Fruit fly (Drosophila melanogaster) whole organism, embryonic: ENCODE measurements around the gene Cpr97Ea.
A peak's percentile ranks its signal among the peaks of the same experiment; 100 is the strongest.

Experiments
- Atf6 ChIP-seq: fragments of 200-800 bp; sonication (Bioruptor generic); IDR thresholded peaks from 2 replicates; pipeline ENCODE4 v1.3.6; 2022; ENCODE audit warnings: missing biosample characterization, missing genetic modification characterization
- Blimp-1 ChIP-seq: fragments of 200-800 bp; sonication (Bioruptor generic); optimal IDR thresholded peaks from 3 replicates; lab custom pipeline; 2018; ENCODE audit warnings: missing biosample characterization, missing genetic modification characterization, mild to moderate bottlenecking, moderate library complexity, missing genetic modification reagents
- CG10321 ChIP-seq: fragments of 200-800 bp; sonication (Bioruptor generic); IDR thresholded peaks from 2 replicates; pipeline ENCODE4 v1.3.6; 2022; ENCODE audit warnings: missing biosample characterization, missing genetic modification characterization
- CG12659 ChIP-seq: fragments of 200-800 bp; sonication (Bioruptor generic); optimal IDR thresholded peaks from 3 replicates; lab custom pipeline; 2017; ENCODE audit warnings: mild to moderate bottlenecking, missing biosample characterization, missing genetic modification reagents, missing genetic modification characterization
- CG2120 ChIP-seq: fragments of 200-800 bp; sonication (Bioruptor generic); optimal IDR thresholded peaks from 3 replicates; lab custom pipeline; 2016; ENCODE audit warnings: missing biosample characterization, missing genetic modification characterization
- CG2199 ChIP-seq: fragments of 200-800 bp; sonication (Bioruptor generic); IDR thresholded peaks from 3 replicates; pipeline ENCODE4 v1.3.6; 2022; ENCODE audit warnings: missing biosample characterization, missing genetic modification characterization
- CG31365 ChIP-seq: fragments of 200-800 bp; sonication (Bioruptor generic); optimal IDR thresholded peaks from 2 replicates; lab custom pipeline; 2018; ENCODE audit warnings: missing biosample characterization, mild to moderate bottlenecking, missing genetic modification characterization
- CG4360 ChIP-seq: fragments of 200-800 bp; sonication (Bioruptor generic); IDR thresholded peaks from 2 replicates; pipeline ENCODE4 v1.3.6; 2022; ENCODE audit warnings: missing biosample characterization, missing genetic modification characterization
- CG5953 ChIP-seq: fragments of 200-800 bp; sonication (Bioruptor generic); IDR thresholded peaks from 2 replicates; pipeline ENCODE4 v1.3.6; 2022; ENCODE audit warnings: missing biosample characterization, missing genetic modification characterization
- CG7786 ChIP-seq: fragments of 200-800 bp; sonication (Bioruptor generic); optimal IDR thresholded peaks from 2 replicates; lab custom pipeline; 2016; ENCODE audit warnings: missing biosample characterization, missing genetic modification characterization
- CHES-1-like ChIP-seq: fragments of 200-800 bp; sonication (Bioruptor generic); optimal IDR thresholded peaks from 2 replicates; lab custom pipeline; 2016; ENCODE audit warnings: missing biosample characterization, missing genetic modification characterization
- Chrac-16 ChIP-seq: fragments of 200-800 bp; sonication (Bioruptor generic); optimal IDR thresholded peaks from 3 replicates; lab custom pipeline; 2016; ENCODE audit warnings: missing biosample characterization, missing genetic modification characterization
- Dll ChIP-seq: fragments of 200-800 bp; sonication (Bioruptor generic); IDR thresholded peaks from 4 replicates; pipeline ENCODE4 v1.3.6; 2022; ENCODE audit warnings: missing biosample characterization, missing genetic modification characterization; ENCODE audit not compliant: partially characterized antibody
- Eip74EF ChIP-seq, 2 experiments: fragments of 200-800 bp in 1 of 2; fragments of >200 bp in 1 of 2; sonication (Bioruptor generic) in 1 of 2; optimal IDR thresholded peaks; 2 replicates each; lab custom pipeline; 2017 to 2019; ENCODE audit warnings: missing biosample characterization in 2 of 2, missing genetic modification characterization in 2 of 2, mild to moderate bottlenecking in 1 of 2, moderate library complexity in 1 of 2
- Hr78 ChIP-seq, 2 experiments: fragments of 200-800 bp in 1 of 2; fragments of >200 bp in 1 of 2; sonication (Bioruptor generic) in 1 of 2; optimal IDR thresholded peaks; 2 replicates each; lab custom pipeline; 2017 to 2019; ENCODE audit warnings: missing biosample characterization in 2 of 2, missing genetic modification characterization in 2 of 2, mild to moderate bottlenecking in 1 of 2, moderate library complexity in 1 of 2
- Hsf ChIP-seq: fragments of 200-800 bp; sonication (Bioruptor generic); optimal IDR thresholded peaks from 3 replicates; lab custom pipeline; 2016; ENCODE audit warnings: missing biosample characterization, missing genetic modification characterization
- Med ChIP-seq: fragments of 200-800 bp; sonication (Bioruptor generic); peaks from one replicate; lab custom pipeline; 2016; ENCODE audit warnings: missing biosample characterization, missing genetic modification characterization, mild to moderate bottlenecking, inconsistent platforms, moderate library complexity
- NFAT ChIP-seq: fragments of 200-800 bp; sonication (Bioruptor generic); IDR thresholded peaks from 2 replicates; pipeline ENCODE4 v1.3.6; 2022; ENCODE audit warnings: missing biosample characterization, missing genetic modification characterization
- PHDP ChIP-seq: fragments of 200-800 bp; sonication (Bioruptor generic); optimal IDR thresholded peaks from 3 replicates; lab custom pipeline; 2018; ENCODE audit warnings: missing biosample characterization, mild to moderate bottlenecking, missing genetic modification characterization, moderate library complexity
- Pdp1 ChIP-seq, 2 experiments: fragments of 200-800 bp; sonication (Bioruptor generic); optimal IDR thresholded peaks; 3 replicates each; lab custom pipeline; 2016; ENCODE audit warnings: missing biosample characterization in 2 of 2, missing genetic modification characterization in 2 of 2, mild to moderate bottlenecking in 1 of 2, moderate library complexity in 1 of 2
- Sin3A ChIP-seq: fragments of >200 bp; optimal IDR thresholded peaks from 2 replicates; lab custom pipeline; 2018
- Vsx1 ChIP-seq: fragments of 200-800 bp; sonication (Bioruptor generic); optimal IDR thresholded peaks from 2 replicates; lab custom pipeline; 2017; ENCODE audit warnings: missing biosample characterization, mild to moderate bottlenecking, missing genetic modification characterization, missing genetic modification reagents
- abd-A ChIP-seq: fragments of 200-800 bp; sonication (Bioruptor generic); optimal IDR thresholded peaks from 3 replicates; lab custom pipeline; 2019; ENCODE audit warnings: missing biosample characterization, mild to moderate bottlenecking, missing genetic modification characterization, moderate library complexity
- chinmo ChIP-seq: fragments of 200-800 bp; sonication (Bioruptor generic); IDR thresholded peaks from 4 replicates; pipeline ENCODE4 v1.3.6; 2022; ENCODE audit warnings: missing biosample characterization, missing genetic modification characterization; ENCODE audit not compliant: partially characterized antibody
- chn ChIP-seq: fragments of 200-800 bp; sonication (Bioruptor generic); optimal IDR thresholded peaks from 2 replicates; lab custom pipeline; 2016; ENCODE audit warnings: missing biosample characterization, missing genetic modification characterization
- ci ChIP-seq: fragments of 200-800 bp; sonication (Bioruptor generic); IDR thresholded peaks from 3 replicates; pipeline ENCODE4 v1.3.6; 2022; ENCODE audit warnings: missing biosample characterization, missing genetic modification characterization
- cwo ChIP-seq: fragments of 200-800 bp; sonication (Bioruptor generic); optimal IDR thresholded peaks from 3 replicates; lab custom pipeline; 2017; ENCODE audit warnings: missing biosample characterization, missing genetic modification characterization, mild to moderate bottlenecking, moderate library complexity, missing genetic modification reagents
- danr ChIP-seq: fragments of 200-800 bp; sonication (Bioruptor generic); IDR thresholded peaks from 2 replicates; pipeline ENCODE4 v1.3.6; 2022; ENCODE audit warnings: missing biosample characterization, missing genetic modification characterization
- gcm2 ChIP-seq: fragments of 200-800 bp; sonication (Bioruptor generic); optimal IDR thresholded peaks from 2 replicates; lab custom pipeline; 2016; ENCODE audit warnings: missing biosample characterization, missing genetic modification characterization
- gsb ChIP-seq: fragments of 200-800 bp; sonication (Bioruptor generic); IDR thresholded peaks from 2 replicates; pipeline ENCODE4 v1.3.6; 2022; ENCODE audit warnings: missing biosample characterization, missing genetic modification characterization
- hkb ChIP-seq, 2 experiments: fragments of 200-800 bp in 1 of 2; fragments of >200 bp in 1 of 2; sonication (Bioruptor generic) in 1 of 2; IDR thresholded peaks in 1 of 2; optimal IDR thresholded peaks in 1 of 2; 2 replicates each; pipeline versions ENCODE4 v1.3.6 to Lab custom; 2017 to 2022; ENCODE audit warnings: missing biosample characterization in 1 of 2, missing genetic modification characterization in 1 of 2
- ken ChIP-seq: fragments of 200-800 bp; sonication (Bioruptor generic); IDR thresholded peaks from 3 replicates; pipeline ENCODE4 v1.3.6; 2022; ENCODE audit warnings: missing biosample characterization, missing genetic modification characterization
- klu ChIP-seq: fragments of 200-800 bp; sonication (Bioruptor generic); IDR thresholded peaks from 2 replicates; pipeline ENCODE4 v1.3.6; 2022; ENCODE audit warnings: missing biosample characterization, missing genetic modification characterization
- maf-S ChIP-seq: fragments of 200-800 bp; sonication (Bioruptor generic); optimal IDR thresholded peaks from 2 replicates; lab custom pipeline; 2016; ENCODE audit warnings: missing biosample characterization, missing genetic modification characterization
- nau ChIP-seq: fragments of 200-800 bp; sonication (Bioruptor generic); optimal IDR thresholded peaks from 3 replicates; lab custom pipeline; 2017; ENCODE audit warnings: missing biosample characterization, mild to moderate bottlenecking, missing genetic modification characterization, missing genetic modification reagents
- onecut ChIP-seq: fragments of 200-800 bp; sonication (Bioruptor generic); IDR thresholded peaks from 2 replicates; pipeline ENCODE4 v1.3.6; 2022; ENCODE audit warnings: missing biosample characterization, missing genetic modification characterization
- pum ChIP-seq: fragments of 200-800 bp; sonication (Bioruptor generic); optimal IDR thresholded peaks from 2 replicates; lab custom pipeline; 2016; ENCODE audit warnings: missing biosample characterization, missing genetic modification characterization
- sd ChIP-seq: fragments of 200-800 bp; sonication (Bioruptor generic); optimal IDR thresholded peaks from 3 replicates; lab custom pipeline; 2018; ENCODE audit warnings: missing biosample characterization, mild to moderate bottlenecking, missing genetic modification characterization, moderate library complexity
- sr ChIP-seq: fragments of 200-800 bp; sonication (Bioruptor generic); IDR thresholded peaks from 3 replicates; pipeline ENCODE4 v1.3.6; 2022; ENCODE audit warnings: missing biosample characterization, missing genetic modification characterization
- ssp ChIP-seq: fragments of 200-800 bp; sonication (Bioruptor generic); IDR thresholded peaks from 2 replicates; pipeline ENCODE4 v1.3.6; 2022; ENCODE audit warnings: missing biosample characterization, missing genetic modification characterization
- sug ChIP-seq: fragments of 200-800 bp; optimal IDR thresholded peaks from 2 replicates; lab custom pipeline; 2019; ENCODE audit warnings: missing biosample characterization, mild to moderate bottlenecking, missing genetic modification characterization, moderate library complexity
- vvl ChIP-seq: fragments of 200-800 bp; sonication (Bioruptor generic); IDR thresholded peaks from 2 replicates; pipeline ENCODE4 v1.3.6; 2022; ENCODE audit warnings: missing biosample characterization, missing genetic modification characterization
- wor ChIP-seq: fragments of 200-800 bp; sonication (Bioruptor generic); IDR thresholded peaks from 2 replicates; pipeline ENCODE4 v1.3.6; 2022; ENCODE audit warnings: missing biosample characterization, missing genetic modification characterization
- z ChIP-seq: fragments of 200-800 bp; sonication (Bioruptor generic); IDR thresholded peaks from 3 replicates; pipeline ENCODE4 v1.3.6; 2022; ENCODE audit warnings: missing biosample characterization, missing genetic modification characterization

The Cpr97Ea gene

DNA sequence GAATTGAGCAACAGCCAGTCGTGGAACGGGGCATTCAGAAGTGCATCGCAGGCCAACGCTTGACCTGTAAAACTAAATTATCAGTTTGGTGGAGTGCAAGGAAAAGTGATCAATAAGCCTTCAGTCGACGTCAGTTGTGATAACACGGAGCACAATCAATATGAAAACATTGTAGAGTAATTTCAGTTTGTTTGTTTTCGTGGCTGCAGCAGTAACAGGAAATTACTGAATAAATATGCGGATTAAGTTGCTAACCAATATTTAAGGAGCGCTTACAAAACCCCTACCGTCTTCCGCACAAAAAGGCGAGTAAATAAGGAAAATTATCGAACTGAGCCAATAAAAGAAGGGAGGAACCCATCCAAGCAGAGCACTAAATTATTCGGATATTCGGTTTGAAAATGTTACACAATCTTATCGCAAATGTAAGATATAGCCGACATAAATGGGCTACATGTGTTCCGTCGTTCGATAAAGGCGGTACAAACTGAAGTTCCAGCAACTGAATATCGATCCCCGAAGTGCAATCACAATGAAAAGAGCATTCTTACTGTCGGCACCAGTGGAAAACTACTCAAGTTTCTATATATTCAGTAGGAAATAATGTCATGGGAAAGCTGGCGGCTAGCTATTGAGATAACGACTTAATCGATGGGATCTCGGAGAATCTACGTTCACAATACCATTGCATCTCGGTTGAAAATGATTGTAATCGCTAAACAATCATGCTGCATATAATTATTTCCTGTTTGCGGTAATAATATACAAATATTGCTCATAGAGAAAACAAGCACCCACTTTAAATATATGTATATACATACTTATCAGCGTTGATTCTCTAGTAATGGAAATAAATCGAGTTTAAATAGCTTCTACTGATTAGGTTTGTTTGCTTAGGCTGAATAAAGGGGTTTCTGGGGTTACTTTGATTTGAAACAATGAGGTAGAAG lies 48.4 kb upstream of the Cpr97Ea start (continued):
- TF ChIP-seq CG7786 (GFP tag; lab: Kevin White, UChicago) (peak; percentile 29), maf-S (GFP tag; lab: Kevin White, UChicago) (peak; percentile 13), sd (no peak), CG4360 (peak; percentile 60), Sin3A (lab: Kevin White, UChicago) (no peak), Hsf (peak; percentile 60), CG5953 (GFP tag; lab: Robert Waterston, UW) (peak; percentile 69), Atf6 (no peak; the same call in 1 of the 2 replicates), pum (peak; percentile 47), NFAT (no peak), nau (GFP tag; lab: Kevin White, UChicago) (peak; percentile 81), danr (GFP tag; lab: Robert Waterston, UW) (no peak)
- TF ChIP-seq, all 482 proteins: peak for 298

dm6 chr3R:27134728-27135361 lies 47.3 kb upstream of the Cpr97Ea start:
- TF ChIP-seq hkb (optimal IDR thresholded peaks at IDR 0.05; lab: Kevin White, UChicago) (no peak), hkb (GFP tag; IDR thresholded peaks at IDR 0.05; lab: Robert Waterston, UW) (peak; percentile 21; the same call in 1 of the 2 replicates), ken (GFP tag; lab: Robert Waterston, UW) (0 out of 3 replicates have a peak, but pooled peaks have one; percentile 15), Blimp-1 (GFP tag; lab: Kevin White, UChicago) (peak; percentile 65), Pdp1 (GFP tag; optimal IDR thresholded peaks at IDR 0.05; lab: Kevin White, UChicago) (peak in 1 of 2 experiments; percentile 95), Med (peak; percentile 50), sug (tag; lab: Kevin White, UChicago) (peak; percentile 39), CG10321 (GFP tag; lab: Robert Waterston, UW) (no peak), ci (GFP tag; lab: Robert Waterston, UW) (0 out of 3 replicates have a peak, but pooled peaks have one; percentile 15), cwo (GFP tag; lab: Kevin White, UChicago) (no peak), CG2199 (GFP tag; lab: Robert Waterston, UW) (0 out of 3 replicates have a peak, but pooled peaks have one; percentile 16), chn (GFP tag; lab: Kevin White, UChicago) (no peak), sr (GFP tag; lab: Robert Waterston, UW) (peak; percentile 70), Hr78 (GFP tag; optimal IDR thresholded peaks at IDR 0.05; lab: Kevin White, UChicago) (peak in 1 of 2 experiments; percentile 92)

DNA sequence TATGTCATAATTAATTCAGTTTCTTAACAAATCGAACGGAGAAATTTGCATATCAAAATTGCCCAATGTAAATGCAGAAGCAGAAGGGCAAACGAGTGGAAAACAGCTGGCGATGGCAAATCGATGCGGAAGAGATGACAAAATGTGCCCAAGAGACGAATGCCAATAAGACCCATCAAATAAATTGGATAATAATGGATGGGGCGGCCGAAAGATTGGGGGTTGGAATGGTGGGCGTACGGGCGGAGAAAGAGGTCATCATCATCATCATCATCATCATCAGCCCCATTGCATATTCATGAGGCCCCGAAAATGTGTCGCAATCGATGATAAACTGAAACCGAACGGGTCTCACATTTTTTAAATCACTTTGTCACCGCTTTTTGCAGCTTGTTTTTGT lies 46.4 kb upstream of the Cpr97Ea start:
- TF ChIP-seq Dll (GFP tag; lab: Robert Waterston, UW) (no peak), sd (peak; percentile 64), klu (no peak), Med (peak; percentile 19), CG31365 (tag; lab: Kevin White, UChicago) (no peak), ssp (GFP tag; lab: Robert Waterston, UW) (no peak), z (no peak), Vsx1 (GFP tag; lab: Kevin White, UChicago) (no peak), CG2120 (GFP tag; lab: Kevin White, UChicago) (no peak), Chrac-16 (GFP tag; lab: Kevin White, UChicago) (no peak), wor (GFP tag; lab: Robert Waterston, UW) (no peak), sr (GFP tag; lab: Robert Waterston, UW) (peak; percentile 90), gsb (GFP tag; lab: Robert Waterston, UW) (no peak), vvl (GFP tag; lab: Robert Waterston, UW) (peak; percentile 93), CG12659 (GFP tag; lab: Kevin White, UChicago) (no peak), chinmo (GFP tag; lab: Robert Waterston, UW) (0 out of 4 replicates have a peak, but pooled peaks have one; percentile 74), Pdp1 (GFP tag; optimal IDR thresholded peaks at IDR 0.05; lab: Kevin White, UChicago) (peak in 1 of 2 experiments; percentile 20), PHDP (tag; lab: Kevin White, UChicago) (no peak), onecut (GFP tag; lab: Robert Waterston, UW) (peak; percentile 21), gcm2 (GFP tag; lab: Kevin White, UChicago) (no peak), abd-A (tag; lab: Kevin White, UChicago) (peak; percentile 88), CHES-1-like (GFP tag; lab: Kevin White, UChicago) (no peak), Eip74EF (GFP tag; optimal IDR thresholded peaks at IDR 0.05; lab: Kevin White, UChicago) (peak in 1 of 2 experiments; percentile 76)
